Fruit fly (Drosophila melanogaster): ENCODE data around the gene CG4238.

DNA sequence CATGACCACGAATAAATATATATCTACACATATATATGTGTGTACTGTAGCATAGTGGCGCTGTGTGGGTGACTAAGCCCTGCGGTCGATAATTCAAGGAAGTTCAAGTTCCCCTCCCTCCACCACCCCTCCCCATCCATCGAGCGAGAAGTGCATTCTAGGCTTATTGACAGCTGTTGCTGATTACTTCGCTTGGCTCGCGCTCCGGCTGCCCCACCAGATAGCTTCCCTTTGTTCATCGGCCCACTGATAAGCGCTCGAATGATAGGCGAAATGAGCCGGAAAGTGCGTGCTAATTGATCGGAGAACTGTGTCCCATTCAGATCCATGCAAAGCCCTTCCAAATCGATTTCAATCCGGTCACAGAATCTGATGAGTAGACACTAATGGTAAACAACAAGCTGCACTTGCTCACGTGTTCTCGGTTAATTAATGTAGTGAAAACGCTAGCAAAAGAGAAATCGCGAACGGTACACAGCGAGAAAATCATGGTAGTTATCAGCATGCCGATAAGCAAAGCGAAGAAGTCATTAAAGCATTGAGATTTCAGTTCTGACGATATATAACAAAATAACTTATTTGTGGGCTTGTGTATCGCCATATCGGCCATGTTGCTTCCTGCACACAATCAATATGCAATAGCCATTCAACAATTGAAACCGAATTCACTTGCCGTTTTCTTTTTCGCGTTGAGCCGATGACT is 28.7 kb downstream of the CG4238 start:
- TF ChIP-seq psq (optimal IDR thresholded peaks at IDR 0.05) (no peak), pan (optimal IDR thresholded peaks at IDR 0.05) (no peak), Dll (optimal IDR thresholded peaks at IDR 0.05) (no peak)

All from whole organism.